Fruit fly (Drosophila melanogaster): ENCODE measurements around the gene TyrR.

The TyrR gene

dm6 chr3R:17718051-17718693 is 44.8 kb downstream of the TyrR start, which contains the start of gene osa (continued):
- no peak for TF ChIP-seq tna (GFP tag; IDR thresholded peaks at IDR 0.05; ENCODE audit: partially characterized antibody)
- TF ChIP-seq CG7928 (GFP tag; optimal IDR thresholded peaks at IDR 0.05) = no peak
- TF ChIP-seq CHES-1-like (GFP tag; optimal IDR thresholded peaks at IDR 0.05) = peak; percentile 41
- TF ChIP-seq sisA (GFP tag; IDR thresholded peaks at IDR 0.05) = no peak
- peak; percentile 10 for TF ChIP-seq Meics (GFP tag; optimal IDR thresholded peaks at IDR 0.05)
- peak; percentile 98 for TF ChIP-seq her (GFP tag; optimal IDR thresholded peaks at IDR 0.05)
- TF ChIP-seq TFAM (GFP tag; optimal IDR thresholded peaks at IDR 0.05) = no peak
- TF ChIP-seq NC2β (GFP tag; optimal IDR thresholded peaks at IDR 0.05) = peak; percentile 20
- no peak for TF ChIP-seq CG14965 (GFP tag; optimal IDR thresholded peaks at IDR 0.05; ENCODE audit: borderline replicate concordance)
- TF ChIP-seq Sry-β (GFP tag; optimal IDR thresholded peaks at IDR 0.05) = no peak
- no peak for TF ChIP-seq CG17912 (GFP tag; optimal IDR thresholded peaks at IDR 0.05)
- peak; percentile 56 for TF ChIP-seq Jarid2 (GFP tag; optimal IDR thresholded peaks at IDR 0.05)
- TF ChIP-seq CG9609 (GFP tag; optimal IDR thresholded peaks at IDR 0.05) = peak; percentile 9
- TF ChIP-seq hbn (GFP tag; IDR thresholded peaks at IDR 0.05; ENCODE audit: partially characterized antibody) = no peak
- TF ChIP-seq CG12155 (GFP tag; optimal IDR thresholded peaks at IDR 0.05) = peak; percentile 90
- TF ChIP-seq Xbp1 (GFP tag; optimal IDR thresholded peaks at IDR 0.05) = peak; percentile 12
- peak; percentile 66 for TF ChIP-seq sens (GFP tag)
- TF ChIP-seq CG7271 (tag; optimal IDR thresholded peaks at IDR 0.05) = no peak
- TF ChIP-seq lab (GFP tag; optimal IDR thresholded peaks at IDR 0.05) = peak; percentile 18
- TF ChIP-seq Dbx (GFP tag; IDR thresholded peaks at IDR 0.05) = no peak
- no peak for TF ChIP-seq CG6254 (GFP tag; optimal IDR thresholded peaks at IDR 0.05)
- TF ChIP-seq Hmx (GFP tag; optimal IDR thresholded peaks at IDR 0.05) = no peak
- TF ChIP-seq CG7372 (GFP tag; IDR thresholded peaks at IDR 0.05) = no peak
- no peak for TF ChIP-seq Usf (GFP tag; optimal IDR thresholded peaks at IDR 0.05)
- TF ChIP-seq sc (optimal IDR thresholded peaks at IDR 0.05) = no peak
- TF ChIP-seq sc (GFP tag; optimal IDR thresholded peaks at IDR 0.05) = no peak
- no peak for TF ChIP-seq CG31365 (tag; optimal IDR thresholded peaks at IDR 0.05)
- TF ChIP-seq ash1 (GFP tag; optimal IDR thresholded peaks at IDR 0.05) = no peak
- peak; percentile 49 for TF ChIP-seq CG12659 (GFP tag; optimal IDR thresholded peaks at IDR 0.05)
- no peak for TF ChIP-seq vnd (GFP tag; IDR thresholded peaks at IDR 0.05; ENCODE audit: partially characterized antibody)
- TF ChIP-seq CG1832 (GFP tag; optimal IDR thresholded peaks at IDR 0.05) = no peak
- TF ChIP-seq lilli (GFP tag; optimal IDR thresholded peaks at IDR 0.05) = no peak
- TF ChIP-seq klu (GFP tag; IDR thresholded peaks at IDR 0.05) = no peak
- no peak for TF ChIP-seq Hr3 (GFP tag; optimal IDR thresholded peaks at IDR 0.05)
- no peak for TF ChIP-seq CG18599 (GFP tag; optimal IDR thresholded peaks at IDR 0.05)
- peak; percentile 17 for TF ChIP-seq jumu (GFP tag; optimal IDR thresholded peaks at IDR 0.05)
- TF ChIP-seq CG15269 (tag; optimal IDR thresholded peaks at IDR 0.05) = no peak
- TF ChIP-seq CG9727 (GFP tag; optimal IDR thresholded peaks at IDR 0.05) = peak; percentile 51
- no peak for TF ChIP-seq CG32772 (GFP tag; IDR thresholded peaks at IDR 0.05)
- peak; percentile 85 for TF ChIP-seq Med (GFP tag)
- no peak for TF ChIP-seq jigr1 (GFP tag; IDR thresholded peaks at IDR 0.05)
- TF ChIP-seq CG17612 (GFP tag; IDR thresholded peaks at IDR 0.05) = no peak
- peak; percentile 22 for TF ChIP-seq CG10147 (GFP tag; optimal IDR thresholded peaks at IDR 0.05)
- TF ChIP-seq MBD-R2 (GFP tag; IDR thresholded peaks at IDR 0.05) = no peak
- TF ChIP-seq vfl (GFP tag; optimal IDR thresholded peaks at IDR 0.05) = no peak
- TF ChIP-seq otp (GFP tag; IDR thresholded peaks at IDR 0.05) = no peak
- no peak for TF ChIP-seq Bteb2 (GFP tag; optimal IDR thresholded peaks at IDR 0.05)
- TF ChIP-seq MESR4 (GFP tag; optimal IDR thresholded peaks at IDR 0.05) = peak; percentile 88
- TF ChIP-seq lola (GFP tag; optimal IDR thresholded peaks at IDR 0.05) = no peak
- TF ChIP-seq slp2 (GFP tag; optimal IDR thresholded peaks at IDR 0.05) = no peak

Data from whole organism, embryonic.